Worm (Caenorhabditis elegans) whole organism, late embryonic: ENCODE measurements around the gene F14D7.6.

Experiments used
- C08G9.2 ChIP-seq: sonication (generic microtip); optimal IDR thresholded peaks from 2 replicates; lab custom pipeline; 2016; ENCODE audit warnings: mild to moderate bottlenecking, missing genetic modification characterization, moderate library complexity, missing compliant biosample characterization
- Y22D7AL.16 ChIP-seq: sonication (generic microtip); optimal IDR thresholded peaks from 2 replicates; lab custom pipeline; 2016; ENCODE audit warnings: missing genetic modification characterization, missing compliant biosample characterization
- ahr-1 ChIP-seq: sonication (generic microtip); optimal IDR thresholded peaks from 2 replicates; lab custom pipeline; 2016; ENCODE audit warnings: missing genetic modification characterization, missing compliant biosample characterization
- ceh-14 ChIP-seq: sonication (generic microtip); optimal IDR thresholded peaks from 2 replicates; lab custom pipeline; 2016; ENCODE audit warnings: missing genotype, missing genetic modification characterization, missing compliant biosample characterization
- ceh-18 ChIP-seq: sonication (generic microtip); optimal IDR thresholded peaks from 2 replicates; lab custom pipeline; 2016; ENCODE audit warnings: missing genetic modification characterization, missing compliant biosample characterization
- ceh-19 ChIP-seq: fragments of 200-800 bp; sonication (Bioruptor generic); optimal IDR thresholded peaks from 2 replicates; lab custom pipeline; 2018; ENCODE audit warnings: mild to moderate bottlenecking, missing genetic modification characterization, missing compliant biosample characterization
- ceh-2 ChIP-seq: sonication (generic microtip); optimal IDR thresholded peaks from 2 replicates; lab custom pipeline; 2016; ENCODE audit warnings: missing genotype, missing genetic modification characterization, missing compliant biosample characterization
- ceh-22 ChIP-seq: sonication (generic microtip); optimal IDR thresholded peaks from 2 replicates; lab custom pipeline; 2017; ENCODE audit warnings: missing biosample characterization, missing genetic modification characterization
- ceh-24 ChIP-seq: sonication (generic microtip); optimal IDR thresholded peaks from 2 replicates; lab custom pipeline; 2016; ENCODE audit warnings: mild to moderate bottlenecking, missing genetic modification characterization, missing compliant biosample characterization
- ceh-48 ChIP-seq: sonication (generic microtip); optimal IDR thresholded peaks from 2 replicates; lab custom pipeline; 2016; ENCODE audit warnings: missing genetic modification characterization, inconsistent platforms, missing compliant biosample characterization
- eyg-1 ChIP-seq: sonication (generic microtip); optimal IDR thresholded peaks from 2 replicates; lab custom pipeline; 2016; ENCODE audit warnings: missing genotype, missing genetic modification characterization, missing compliant biosample characterization
- fkh-10 ChIP-seq: fragments of 150-350 bp; optimal IDR thresholded peaks from 2 replicates; lab custom pipeline; 2014; ENCODE audit warnings: missing biosample characterization, missing genetic modification reagents, missing genetic modification characterization
- gmeb-2 ChIP-seq: sonication (generic microtip); optimal IDR thresholded peaks from 2 replicates; lab custom pipeline; 2016; ENCODE audit warnings: missing genetic modification characterization, inconsistent platforms, missing compliant biosample characterization
- hlh-15 ChIP-seq: sonication (generic microtip); optimal IDR thresholded peaks from 2 replicates; lab custom pipeline; 2016; ENCODE audit warnings: missing genetic modification characterization, missing compliant biosample characterization
- hlh-6 ChIP-seq: sonication (generic microtip); optimal IDR thresholded peaks from 2 replicates; lab custom pipeline; 2016; ENCODE audit warnings: missing genotype, missing genetic modification characterization, missing compliant biosample characterization
- lin-11 ChIP-seq: fragments of 200-800 bp; sonication (Bioruptor generic); optimal IDR thresholded peaks from 2 replicates; lab custom pipeline; 2018; ENCODE audit warnings: mild to moderate bottlenecking, missing genetic modification characterization, missing compliant biosample characterization
- mec-3 ChIP-seq: sonication (generic microtip); optimal IDR thresholded peaks from 2 replicates; lab custom pipeline; 2016; ENCODE audit warnings: borderline replicate concordance, missing genetic modification characterization, missing compliant biosample characterization
- nfya-1 ChIP-seq: sonication (generic microtip); optimal IDR thresholded peaks from 2 replicates; lab custom pipeline; 2017; ENCODE audit warnings: missing genetic modification characterization, mild to moderate bottlenecking, missing compliant biosample characterization, antibody characterized with exemption, moderate library complexity
- odd-2 ChIP-seq: sonication (generic microtip); optimal IDR thresholded peaks from 2 replicates; lab custom pipeline; 2017; ENCODE audit warnings: antibody characterized with exemption, mild to moderate bottlenecking, missing genetic modification characterization, missing compliant biosample characterization
- pat-9 ChIP-seq: fragments of 200-800 bp; sonication (Bioruptor generic); optimal IDR thresholded peaks from 2 replicates; lab custom pipeline; 2018; ENCODE audit warnings: mild to moderate bottlenecking, missing genetic modification characterization, moderate library complexity, missing compliant biosample characterization
- pha-2 ChIP-seq: sonication (generic microtip); optimal IDR thresholded peaks from 2 replicates; lab custom pipeline; 2017; ENCODE audit warnings: mild to moderate bottlenecking, missing genetic modification characterization, missing compliant biosample characterization
- pha-4 ChIP-seq: fragments of 150-350 bp; optimal IDR thresholded peaks from 2 replicates; lab custom pipeline; 2018; ENCODE audit warnings: missing biosample characterization, missing genetic modification reagents, missing genetic modification characterization
- pros-1 ChIP-seq: fragments of 150-350 bp; optimal IDR thresholded peaks from 2 replicates; lab custom pipeline; 2014; ENCODE audit warnings: missing biosample characterization, missing genetic modification reagents, missing genetic modification characterization
- ref-2 ChIP-seq: sonication (generic microtip); optimal IDR thresholded peaks from 2 replicates; lab custom pipeline; 2016; ENCODE audit warnings: missing genetic modification characterization, missing compliant biosample characterization
- rnt-1 ChIP-seq: sonication (generic microtip); optimal IDR thresholded peaks from 2 replicates; lab custom pipeline; 2016; ENCODE audit warnings: missing genetic modification characterization, missing compliant biosample characterization
- sox-2 ChIP-seq: fragments of 200-800 bp; sonication (Bioruptor generic); IDR thresholded peaks from 2 replicates; pipeline ENCODE4 v1.3.6; 2022; ENCODE audit warnings: missing genetic modification reagents, missing genetic modification characterization, missing compliant biosample characterization
- sox-4 ChIP-seq: sonication (generic microtip); optimal IDR thresholded peaks from 2 replicates; lab custom pipeline; 2017; ENCODE audit warnings: mild to moderate bottlenecking, missing genetic modification characterization, inconsistent platforms, missing compliant biosample characterization
- syd-9 ChIP-seq: sonication (generic microtip); optimal IDR thresholded peaks from 2 replicates; lab custom pipeline; 2016; ENCODE audit warnings: mild to moderate bottlenecking, missing genetic modification characterization, moderate library complexity, missing compliant biosample characterization
- tbx-2 ChIP-seq: sonication (generic microtip); optimal IDR thresholded peaks from 2 replicates; lab custom pipeline; 2016; ENCODE audit warnings: missing genetic modification characterization, missing compliant biosample characterization
- tbx-7 ChIP-seq: sonication (generic microtip); optimal IDR thresholded peaks from 2 replicates; lab custom pipeline; 2016; ENCODE audit warnings: missing genotype, missing genetic modification characterization, missing compliant biosample characterization
- unc-3 ChIP-seq, 2 experiments: fragments of 200-800 bp in 1 of 2; sonication (Bioruptor generic) in 1 of 2; sonication (generic microtip) in 1 of 2; conservative IDR thresholded peaks in 1 of 2; optimal IDR thresholded peaks in 1 of 2; 2 replicates each; pipeline versions ENCODE4 v1.3.6 to Lab custom; 2016 to 2022; ENCODE audit warnings: missing compliant biosample characterization in 2 of 2, missing genetic modification characterization in 2 of 2, missing genetic modification reagents in 1 of 2
- unc-42 ChIP-seq: sonication (generic microtip); optimal IDR thresholded peaks from 2 replicates; lab custom pipeline; 2016; ENCODE audit warnings: missing genotype, missing genetic modification characterization, missing compliant biosample characterization
- unc-55 ChIP-seq: sonication (generic microtip); optimal IDR thresholded peaks from 2 replicates; lab custom pipeline; 2017; ENCODE audit warnings: missing biosample characterization, missing genetic modification reagents, missing genetic modification characterization
- zip-5 ChIP-seq: sonication (generic microtip); optimal IDR thresholded peaks from 2 replicates; lab custom pipeline; 2016; ENCODE audit warnings: missing genetic modification characterization, missing compliant biosample characterization

Gene F14D7.6

ce11 chrV:14312695-14313094, 11.5 kb downstream of the F14D7.6 start, which contains the start of gene F14D7.8:
Gene F14D7.8, minus strand, starts transcription at chrV:14312795.
- TF ChIP-seq tbx-2 (tag; lab: Kevin White, UChicago) (no peak), ref-2 (tag; lab: Kevin White, UChicago) (no peak), ahr-1 (no peak), rnt-1 (tag; lab: Kevin White, UChicago) (no peak)

- no peak for TF ChIP-seq zip-5 (tag; lab: Kevin White, UChicago)
- TF ChIP-seq nfya-1 (tag; lab: Kevin White, UChicago), result no peak
- TF ChIP-seq hlh-15, result no peak
- TF ChIP-seq ceh-24, result no peak
- TF ChIP-seq pha-4 (tag; lab: Kevin White, UChicago), result no peak
These were observed 13.0 kb downstream of the F14D7.6 start, which contains the start of gene F47B8.1 for ce11 chrV:14314236-14314635. Gene F47B8.1, minus strand, starts transcription at chrV:14314336.

DNA sequence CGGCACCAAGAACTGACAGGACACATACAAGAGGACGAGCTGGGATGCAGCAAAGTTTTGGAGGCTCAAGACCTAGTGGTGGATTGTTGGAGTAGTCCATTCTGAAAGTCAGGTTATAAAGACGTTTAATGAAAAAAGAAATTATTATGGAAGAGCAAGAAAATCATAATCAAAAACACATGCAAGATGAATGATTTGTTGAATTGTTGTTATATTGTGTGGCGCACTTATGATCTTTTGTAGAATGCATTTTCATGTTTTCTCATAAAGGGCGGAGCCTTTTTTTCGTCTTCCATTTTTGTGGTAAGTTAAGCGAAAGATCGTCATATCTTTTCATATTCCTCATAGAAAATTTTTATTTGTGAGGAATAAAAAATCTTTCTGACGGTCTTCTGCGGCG, 15.3 kb downstream of the F14D7.6 start, which contains the start of gene F47B8.2:
Gene F47B8.2, minus strand, starts transcription at position 101 of the 400 bp plus-strand sequence.
- TF ChIP-seq hlh-6 (tag; lab: Kevin White, UChicago), result no peak
- TF ChIP-seq ceh-19, result no peak
- no peak for TF ChIP-seq syd-9 (tag; lab: Kevin White, UChicago)

ce11 chrV:14317204-14317603, 16.0 kb downstream of the F14D7.6 start:
- TF ChIP-seq pha-2 (tag; lab: Kevin White, UChicago) (no peak), odd-2 (no peak), unc-3 (GFP tag; conservative IDR thresholded peaks at IDR 0.05; lab: Robert Waterston, UW) (no peak), unc-3 (tag; optimal IDR thresholded peaks at IDR 0.05; lab: Kevin White, UChicago) (no peak), fkh-10 (GFP tag; lab: Kevin White, UChicago) (no peak), tbx-2 (tag; lab: Kevin White, UChicago) (no peak), ceh-14 (tag; lab: Kevin White, UChicago) (no peak), tbx-7 (tag; lab: Kevin White, UChicago) (no peak), sox-4 (tag; lab: Kevin White, UChicago) (no peak), ceh-22 (no peak), ahr-1 (no peak), zip-5 (tag; lab: Kevin White, UChicago) (no peak)
- TF ChIP-seq, all 69 proteins: peak for 0

DNA sequence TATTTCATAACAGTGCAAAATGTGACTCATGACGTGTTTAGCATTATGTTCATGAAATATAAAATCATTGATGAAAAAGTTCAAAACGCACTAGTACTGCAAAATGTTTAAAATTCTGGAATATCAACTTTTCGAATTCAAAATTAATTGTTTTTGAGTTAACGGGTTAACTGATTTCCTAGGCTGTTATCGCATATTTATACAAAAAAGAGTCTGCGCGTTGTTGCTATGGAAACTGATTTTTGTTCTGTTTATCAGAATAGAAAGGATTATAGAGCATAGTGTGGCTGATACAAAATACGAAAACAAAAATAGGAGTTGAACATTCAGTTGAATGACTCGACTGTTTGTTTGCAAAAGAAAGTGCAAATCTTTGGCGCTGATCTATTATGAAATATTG, 16.4 kb downstream of the F14D7.6 start:
- no peak for TF ChIP-seq pros-1
- no peak for TF ChIP-seq ahr-1
- no peak for TF ChIP-seq ceh-14 (tag; lab: Kevin White, UChicago)
- TF ChIP-seq pha-2 (tag; lab: Kevin White, UChicago), result no peak
- TF ChIP-seq sox-2 (GFP tag; lab: Robert Waterston, UW), result no peak
- TF ChIP-seq ceh-22, result no peak
- no peak for TF ChIP-seq tbx-2 (tag; lab: Kevin White, UChicago)
- TF ChIP-seq lin-11, result no peak
- no peak for TF ChIP-seq pat-9
- TF ChIP-seq eyg-1 (tag; lab: Kevin White, UChicago), result no peak
- no peak for TF ChIP-seq ceh-2
- TF ChIP-seq ceh-18, result no peak
- TF ChIP-seq unc-55 (GFP tag; lab: Kevin White, UChicago), result no peak
- TF ChIP-seq gmeb-2 (tag; lab: Kevin White, UChicago), result no peak
- no peak for TF ChIP-seq pha-4 (tag; lab: Kevin White, UChicago)
- no peak for TF ChIP-seq ceh-48 (tag; lab: Kevin White, UChicago)
- TF ChIP-seq Y22D7AL.16 (tag; lab: Kevin White, UChicago), result no peak

DNA sequence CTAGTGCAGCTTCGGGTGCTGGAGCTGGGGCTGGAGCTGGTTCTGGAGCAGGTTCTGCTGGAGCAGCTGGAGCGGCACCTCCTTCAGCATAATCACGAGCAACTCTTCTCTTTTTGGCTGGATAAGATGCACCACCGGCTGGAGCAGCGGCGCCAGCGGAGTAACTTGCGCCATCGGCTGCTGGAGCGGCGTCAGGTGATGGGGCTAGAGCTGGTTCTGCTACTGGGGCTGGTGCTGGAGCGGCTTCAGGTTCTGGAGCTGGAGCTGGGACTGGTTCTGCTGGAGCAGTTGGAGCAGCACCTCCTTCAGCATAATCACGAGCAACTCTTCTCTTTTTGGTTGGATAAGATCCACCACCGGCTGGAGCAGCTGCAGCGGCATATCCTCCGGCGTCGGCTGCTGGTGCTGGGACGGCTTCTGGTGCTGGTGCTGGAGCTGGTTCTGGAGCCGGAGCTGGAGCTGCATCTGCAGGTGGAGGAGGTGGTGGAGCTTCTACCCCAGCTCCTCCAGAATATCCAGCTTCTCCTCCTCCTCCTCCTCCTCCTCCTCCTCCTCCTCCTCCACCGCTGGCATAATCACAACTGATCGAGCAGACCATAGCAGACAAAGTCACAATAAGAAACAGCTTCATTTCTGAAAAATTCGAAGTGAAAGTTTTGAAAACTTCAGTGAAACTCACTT, 18.0 kb downstream of the F14D7.6 start, which contains the start of gene F47B8.13:
Gene F47B8.13, minus strand, starts transcription at position 631 of the 681 bp plus-strand sequence.
- no peak for TF ChIP-seq unc-42 (tag; lab: Kevin White, UChicago)
- peak; percentile 22 for TF ChIP-seq C08G9.2 (tag; lab: Kevin White, UChicago)
- peak; percentile 76 for TF ChIP-seq mec-3 (tag; lab: Kevin White, UChicago)
